Worm (Caenorhabditis elegans) whole organism, L2 larva: ENCODE data around the gene ctsa-4.2.

Experiments
- C34F6.9 ChIP-seq: fragments of 150-350 bp; optimal IDR thresholded peaks from 2 replicates; lab custom pipeline; 2014; ENCODE audit warnings: missing biosample characterization, missing genetic modification characterization
- F13H6.1 ChIP-seq: sonication (generic microtip); optimal IDR thresholded peaks from 2 replicates; lab custom pipeline; 2016; ENCODE audit warnings: missing genetic modification characterization, missing compliant biosample characterization
- R02D3.7 ChIP-seq: fragments of 150-350 bp; optimal IDR thresholded peaks from 2 replicates; lab custom pipeline; 2014; ENCODE audit warnings: missing biosample characterization, missing genetic modification characterization
- Y55F3AM.14 ChIP-seq: fragments of 200-800 bp; sonication (Bioruptor generic); optimal IDR thresholded peaks from 2 replicates; lab custom pipeline; 2018; ENCODE audit warnings: mild to moderate bottlenecking, missing genetic modification characterization, missing compliant biosample characterization
- ZK546.5 ChIP-seq: sonication (generic microtip); optimal IDR thresholded peaks from 2 replicates; lab custom pipeline; 2017; ENCODE audit warnings: missing biosample characterization, missing genetic modification characterization
- alr-1 ChIP-seq: fragments of 150-350 bp; optimal IDR thresholded peaks from 2 replicates; lab custom pipeline; 2014; ENCODE audit warnings: missing biosample characterization, missing genetic modification characterization
- ama-1 ChIP-seq: fragments of 150-350 bp; optimal IDR thresholded peaks from 2 replicates; lab custom pipeline; 2018; ENCODE audit warnings: inconsistent platforms
- blmp-1 ChIP-seq: sonication (generic microtip); optimal IDR thresholded peaks from 2 replicates; lab custom pipeline; 2017; ENCODE audit warnings: missing genetic modification characterization, mild to moderate bottlenecking, missing compliant biosample characterization, antibody characterized with exemption, moderate library complexity; ENCODE audit not compliant: insufficient read depth
- ceh-16 ChIP-seq: fragments of 150-350 bp; optimal IDR thresholded peaks from 2 replicates; lab custom pipeline; 2014; ENCODE audit warnings: missing biosample characterization, missing genetic modification characterization
- ceh-82 ChIP-seq: fragments of 150-350 bp; optimal IDR thresholded peaks from 2 replicates; lab custom pipeline; 2014; ENCODE audit warnings: missing biosample characterization, missing genetic modification characterization
- crh-2 ChIP-seq: sonication (generic microtip); optimal IDR thresholded peaks from 2 replicates; lab custom pipeline; 2017; ENCODE audit warnings: missing biosample characterization, missing genetic modification characterization
- dmd-4 ChIP-seq: sonication (generic microtip); optimal IDR thresholded peaks from 2 replicates; lab custom pipeline; 2017; ENCODE audit warnings: missing biosample characterization, missing genetic modification characterization
- egl-27 ChIP-seq: sonication (generic microtip); optimal IDR thresholded peaks from 3 replicates; lab custom pipeline; 2017; ENCODE audit warnings: missing biosample characterization, missing genetic modification reagents, missing genetic modification characterization
- elt-1 ChIP-seq: fragments of 150-350 bp; optimal IDR thresholded peaks from 2 replicates; lab custom pipeline; 2014; ENCODE audit warnings: missing biosample characterization, missing genetic modification characterization
- fos-1 ChIP-seq: fragments of 150-350 bp; optimal IDR thresholded peaks from 2 replicates; lab custom pipeline; 2014; ENCODE audit warnings: missing biosample characterization, missing genetic modification characterization
- gmeb-1 ChIP-seq: fragments of 150-350 bp; optimal IDR thresholded peaks from 2 replicates; lab custom pipeline; 2014; ENCODE audit warnings: missing biosample characterization, missing genetic modification characterization
- lin-11 ChIP-seq: fragments of 150-350 bp; sonication (generic microtip); optimal IDR thresholded peaks from 2 replicates; lab custom pipeline; 2014; ENCODE audit warnings: missing biosample characterization, missing genetic modification characterization, inconsistent platforms, mixed read lengths
- lin-13 ChIP-seq: fragments of 150-350 bp; optimal IDR thresholded peaks from 2 replicates; lab custom pipeline; 2014; ENCODE audit warnings: missing biosample characterization, missing genetic modification reagents, missing genetic modification characterization
- lin-39 ChIP-seq: fragments of 150-350 bp; optimal IDR thresholded peaks from 2 replicates; lab custom pipeline; 2014; ENCODE audit warnings: missing biosample characterization, missing genetic modification reagents, missing genetic modification characterization
- lsy-2 ChIP-seq, 2 experiments: fragments of 150-350 bp in 1 of 2; sonication (generic microtip) in 1 of 2; optimal IDR thresholded peaks; 2 replicates each; lab custom pipeline; 2014 to 2017; ENCODE audit warnings: missing biosample characterization in 2 of 2, missing genetic modification characterization in 2 of 2
- mab-5 ChIP-seq: fragments of 150-350 bp; optimal IDR thresholded peaks from 2 replicates; lab custom pipeline; 2014; ENCODE audit warnings: missing biosample characterization, missing genetic modification characterization
- mbf-1 ChIP-seq: sonication (generic microtip); optimal IDR thresholded peaks from 2 replicates; lab custom pipeline; 2017; ENCODE audit warnings: missing biosample characterization, missing genetic modification characterization
- nhr-11 ChIP-seq: fragments of 150-350 bp; optimal IDR thresholded peaks from 2 replicates; lab custom pipeline; 2014; ENCODE audit warnings: missing biosample characterization, missing genetic modification characterization
- nhr-129 ChIP-seq: fragments of 150-350 bp; optimal IDR thresholded peaks from 2 replicates; lab custom pipeline; 2014; ENCODE audit warnings: missing biosample characterization, missing genetic modification characterization
- nhr-21 ChIP-seq: fragments of 150-350 bp; optimal IDR thresholded peaks from 2 replicates; lab custom pipeline; 2014; ENCODE audit warnings: missing biosample characterization, missing genetic modification characterization
- nhr-23 ChIP-seq: fragments of 150-350 bp; optimal IDR thresholded peaks from 2 replicates; lab custom pipeline; 2014; ENCODE audit warnings: missing biosample characterization, missing genetic modification reagents, missing genetic modification characterization
- nhr-237 ChIP-seq: fragments of 150-350 bp; optimal IDR thresholded peaks from 2 replicates; lab custom pipeline; 2014; ENCODE audit warnings: missing biosample characterization, missing genetic modification characterization
- nhr-25 ChIP-seq: fragments of 150-350 bp; sonication (generic microtip); optimal IDR thresholded peaks from 3 replicates; lab custom pipeline; 2014; ENCODE audit warnings: missing biosample characterization, missing genetic modification characterization
- nhr-6 ChIP-seq: fragments of 150-350 bp; optimal IDR thresholded peaks from 2 replicates; lab custom pipeline; 2014; ENCODE audit warnings: missing biosample characterization, missing genetic modification characterization
- peb-1 ChIP-seq: fragments of 150-350 bp; optimal IDR thresholded peaks from 2 replicates; lab custom pipeline; 2014; ENCODE audit warnings: missing biosample characterization, missing genetic modification characterization
- sem-4 ChIP-seq: fragments of 150-350 bp; optimal IDR thresholded peaks from 2 replicates; lab custom pipeline; 2014; ENCODE audit warnings: missing biosample characterization, missing genetic modification reagents, missing genetic modification characterization
- sma-3 ChIP-seq: sonication (generic microtip); optimal IDR thresholded peaks from 2 replicates; lab custom pipeline; 2016; ENCODE audit warnings: missing genetic modification reagents, missing genetic modification characterization, missing compliant biosample characterization
- sma-9 ChIP-seq, 2 experiments: fragments of 150-350 bp in 1 of 2; sonication (generic microtip) in 1 of 2; optimal IDR thresholded peaks; 2 replicates each; lab custom pipeline; 2014 to 2016; ENCODE audit warnings: missing genetic modification characterization in 2 of 2, mild to moderate bottlenecking in 1 of 2, missing biosample characterization in 1 of 2, missing compliant biosample characterization in 1 of 2, missing genetic modification reagents in 1 of 2, moderate library complexity in 1 of 2
- snpc-4 ChIP-seq: fragments of 150-350 bp; optimal IDR thresholded peaks from 2 replicates; lab custom pipeline; 2014; ENCODE audit warnings: missing biosample characterization, missing genetic modification characterization
- unc-39 ChIP-seq: fragments of 150-350 bp; optimal IDR thresholded peaks from 2 replicates; lab custom pipeline; 2014; ENCODE audit warnings: missing biosample characterization, missing genetic modification characterization
- unc-55 ChIP-seq: fragments of 150-350 bp; sonication (generic microtip); optimal IDR thresholded peaks from 3 replicates; lab custom pipeline; 2014; ENCODE audit warnings: missing biosample characterization, missing genetic modification reagents, missing genetic modification characterization
- unc-62 ChIP-seq: fragments of 150-350 bp; optimal IDR thresholded peaks from 2 replicates; lab custom pipeline; 2014; ENCODE audit warnings: missing biosample characterization, missing genetic modification reagents, missing genetic modification characterization
- zag-1 ChIP-seq: fragments of 150-350 bp; optimal IDR thresholded peaks from 2 replicates; lab custom pipeline; 2014; ENCODE audit warnings: missing biosample characterization, missing genetic modification characterization
- ztf-11 ChIP-seq: sonication (generic microtip); optimal IDR thresholded peaks from 2 replicates; lab custom pipeline; 2017; ENCODE audit warnings: missing biosample characterization, missing genetic modification characterization

ctsa-4.2 gene

DNA sequence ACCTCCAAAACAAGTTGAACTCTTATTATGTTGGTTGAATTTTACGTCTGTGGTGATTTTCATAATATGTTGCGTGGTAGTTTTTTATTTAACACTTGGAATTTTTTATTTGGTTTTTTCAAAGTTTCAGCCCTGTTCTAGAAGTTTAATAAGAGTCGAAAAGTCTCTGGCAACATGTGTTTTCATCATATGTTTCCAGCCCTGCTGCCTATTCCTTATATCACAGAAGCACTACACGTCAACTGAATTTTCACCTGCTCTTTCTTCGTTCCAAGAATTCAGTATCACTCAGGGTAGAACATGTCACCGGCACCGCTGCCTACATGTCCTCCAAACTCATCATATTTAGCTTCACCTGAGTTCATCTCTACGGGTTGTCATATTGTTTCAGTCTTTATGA lies 1.8 kb upstream of the ctsa-4.2 start, which contains the start of gene srh-40:
Gene srh-40, plus strand, starts transcription at position 301 of the 400 bp plus-strand sequence.
- TF ChIP-seq unc-62 (GFP tag; lab: Kevin White, UChicago) (no peak), nhr-25 (tag; lab: Kevin White, UChicago) (no peak), nhr-237 (tag; lab: Kevin White, UChicago) (no peak), nhr-11 (tag; lab: Kevin White, UChicago) (no peak), mab-5 (tag; lab: Kevin White, UChicago) (no peak), Y55F3AM.14 (no peak), sem-4 (tag; lab: Kevin White, UChicago) (no peak), lsy-2 (tag; optimal IDR thresholded peaks at IDR 0.05; lab: Kevin White, UChicago) (no peak), ceh-16 (tag; lab: Kevin White, UChicago) (no peak), dmd-4 (tag; lab: Kevin White, UChicago) (no peak), ama-1 (lab: Kevin White, UChicago) (no peak), snpc-4 (no peak), R02D3.7 (tag; lab: Kevin White, UChicago) (no peak), sma-3 (GFP tag; lab: Kevin White, UChicago) (no peak)

DNA sequence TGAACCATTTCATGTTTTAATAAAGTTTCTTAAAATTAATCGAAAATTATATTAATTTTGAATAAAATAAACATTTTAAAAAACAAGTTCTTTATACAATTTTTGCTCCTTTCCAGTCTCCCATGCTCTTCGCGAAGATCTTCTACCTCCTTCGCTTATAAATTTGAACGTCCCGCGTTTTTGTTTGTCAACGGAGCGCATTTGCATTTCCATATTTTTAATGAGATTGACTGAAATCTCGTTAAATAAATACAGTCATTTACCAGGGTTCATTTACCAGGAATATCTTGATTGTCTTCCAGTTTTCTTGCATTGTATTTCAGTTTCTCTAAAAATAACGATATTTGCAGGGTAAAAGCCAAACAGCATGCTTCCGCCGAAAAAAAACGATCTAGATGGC lies 2.7 kb downstream of the ctsa-4.2 start, which contains the start of gene cmtr-2:
Gene cmtr-2, plus strand, starts transcription at position 351 of the 400 bp plus-strand sequence.
- TF ChIP-seq gmeb-1 (peak; percentile 96), snpc-4 (no peak), crh-2 (peak; percentile 51), dmd-4 (tag; lab: Kevin White, UChicago) (no peak), sem-4 (tag; lab: Kevin White, UChicago) (no peak), nhr-23 (tag; lab: Kevin White, UChicago) (no peak), fos-1 (tag; lab: Kevin White, UChicago) (peak; percentile 27), nhr-129 (peak; percentile 26), lin-11 (tag; lab: Kevin White, UChicago) (no peak), ceh-82 (tag; lab: Kevin White, UChicago) (no peak), sma-9 (GFP tag; optimal IDR thresholded peaks at IDR 0.05; lab: Kevin White, UChicago) (peak; percentile 28), sma-9 (tag; optimal IDR thresholded peaks at IDR 0.05; lab: Kevin White, UChicago) (no peak), ama-1 (lab: Kevin White, UChicago) (no peak), lin-39 (no peak), egl-27 (tag; lab: Kevin White, UChicago) (no peak), nhr-21 (tag; lab: Kevin White, UChicago) (peak; percentile 7), Y55F3AM.14 (no peak), nhr-6 (tag; lab: Kevin White, UChicago) (no peak), C34F6.9 (peak; percentile 68), lsy-2 (tag; optimal IDR thresholded peaks at IDR 0.05; lab: Kevin White, UChicago) (peak; percentile 23 to 77), ztf-11 (tag; lab: Kevin White, UChicago) (no peak), unc-55 (GFP tag; lab: Kevin White, UChicago) (peak; percentile 81), mab-5 (tag; lab: Kevin White, UChicago) (peak; percentile 13), lin-13 (GFP tag; lab: Kevin White, UChicago) (peak; percentile 38)
- TF ChIP-seq, all 48 proteins: peak for 11

DNA sequence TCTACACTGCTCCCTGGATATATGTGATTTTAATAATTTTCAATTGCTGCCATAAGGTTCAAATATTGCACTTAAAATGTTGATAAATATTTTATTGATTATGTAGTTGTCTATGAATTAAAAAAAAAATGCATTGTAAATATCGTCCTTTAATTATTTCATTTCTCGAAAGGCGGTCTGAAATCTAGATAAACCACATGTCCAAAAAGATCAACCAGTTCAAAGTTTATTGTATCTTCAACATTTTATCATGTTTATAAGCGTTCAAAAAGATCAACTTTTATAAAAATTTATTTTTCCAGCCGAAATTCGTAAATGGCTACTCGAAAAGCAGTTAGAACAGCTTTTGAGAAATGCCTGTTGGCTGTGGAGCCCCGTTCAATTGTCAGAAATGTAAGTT lies 7.6 kb downstream of the ctsa-4.2 start, which contains the start of gene C13B9.2:
Gene C13B9.2, plus strand, starts transcription at position 301 of the 400 bp plus-strand sequence.
- TF ChIP-seq crh-2 (no peak), egl-27 (tag; lab: Kevin White, UChicago) (no peak), ZK546.5 (no peak), ceh-82 (tag; lab: Kevin White, UChicago) (no peak), blmp-1 (no peak), nhr-237 (tag; lab: Kevin White, UChicago) (no peak), elt-1 (tag; lab: Kevin White, UChicago) (no peak), lin-39 (no peak), F13H6.1 (tag; lab: Kevin White, UChicago) (no peak), zag-1 (tag; lab: Kevin White, UChicago) (no peak), gmeb-1 (no peak), Y55F3AM.14 (no peak), alr-1 (tag; lab: Kevin White, UChicago) (no peak), ama-1 (lab: Kevin White, UChicago) (no peak), dmd-4 (tag; lab: Kevin White, UChicago) (no peak), unc-39 (tag; lab: Kevin White, UChicago) (no peak), peb-1 (no peak), nhr-129 (no peak), mbf-1 (tag; lab: Kevin White, UChicago) (no peak), sma-9 (GFP tag; optimal IDR thresholded peaks at IDR 0.05; lab: Kevin White, UChicago) (no peak), sma-9 (tag; optimal IDR thresholded peaks at IDR 0.05; lab: Kevin White, UChicago) (no peak)
